Fruit fly (Drosophila melanogaster) S2 (cell line): Measurements from ENCODE around the gene Pa1.

ENCODE experiments used
- CG8478 ChIP-seq: fragments of >200 bp; optimal IDR thresholded peaks from 2 replicates; lab custom pipeline; 2018
- CTCF ChIP-seq, 2 experiments: fragments of >200 bp; optimal IDR thresholded peaks; 2 replicates each; lab custom pipeline; 2018

DNA sequence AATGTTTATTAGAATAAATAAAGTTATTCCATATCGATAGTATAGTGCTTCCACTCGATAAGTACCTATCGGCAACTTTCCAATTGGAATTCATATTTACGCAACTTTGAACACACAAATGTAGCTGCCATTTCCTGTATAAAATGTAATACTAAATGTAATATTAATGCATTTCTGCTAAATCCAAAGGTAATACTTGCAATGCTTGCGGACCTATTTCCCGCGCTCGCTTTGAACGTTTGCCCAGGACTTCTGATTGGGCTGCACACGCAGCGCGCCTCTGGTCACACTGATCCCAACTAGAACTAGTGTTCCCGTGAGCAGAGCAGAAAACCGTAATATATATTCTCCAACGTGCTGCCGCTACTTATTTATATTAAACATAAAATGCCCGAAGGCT, 10.3 kb downstream of the Pa1 start, which contains the start of gene dlg1:
- TF ChIP-seq CG8478 (lab: Kevin White, UChicago) (no peak), CTCF (optimal IDR thresholded peaks at IDR 0.05; lab: Kevin White, UChicago) (no peak)
